Worm (Caenorhabditis elegans) whole organism, L2 larva: ENCODE results near the gene H28G03.2.

Experiments used
- lin-11 ChIP-seq: fragments of 150-350 bp; sonication (generic microtip); optimal IDR thresholded peaks from 2 replicates; lab custom pipeline; 2014; ENCODE audit warnings: missing biosample characterization, missing genetic modification characterization, inconsistent platforms, mixed read lengths
- lin-13 ChIP-seq: fragments of 150-350 bp; optimal IDR thresholded peaks from 2 replicates; lab custom pipeline; 2014; ENCODE audit warnings: missing biosample characterization, missing genetic modification reagents, missing genetic modification characterization
- lin-39 ChIP-seq: fragments of 150-350 bp; optimal IDR thresholded peaks from 2 replicates; lab custom pipeline; 2014; ENCODE audit warnings: missing biosample characterization, missing genetic modification reagents, missing genetic modification characterization
- nhr-237 ChIP-seq: fragments of 150-350 bp; optimal IDR thresholded peaks from 2 replicates; lab custom pipeline; 2014; ENCODE audit warnings: missing biosample characterization, missing genetic modification characterization
- nhr-77 ChIP-seq: fragments of 150-350 bp; optimal IDR thresholded peaks from 2 replicates; lab custom pipeline; 2014; ENCODE audit warnings: missing biosample characterization, missing genetic modification characterization
- peb-1 ChIP-seq: fragments of 150-350 bp; optimal IDR thresholded peaks from 2 replicates; lab custom pipeline; 2014; ENCODE audit warnings: missing biosample characterization, missing genetic modification characterization
- unc-39 ChIP-seq: fragments of 150-350 bp; optimal IDR thresholded peaks from 2 replicates; lab custom pipeline; 2014; ENCODE audit warnings: missing biosample characterization, missing genetic modification characterization
- unc-55 ChIP-seq: fragments of 150-350 bp; sonication (generic microtip); optimal IDR thresholded peaks from 3 replicates; lab custom pipeline; 2014; ENCODE audit warnings: missing biosample characterization, missing genetic modification reagents, missing genetic modification characterization
- unc-62 ChIP-seq: fragments of 150-350 bp; optimal IDR thresholded peaks from 2 replicates; lab custom pipeline; 2014; ENCODE audit warnings: missing biosample characterization, missing genetic modification reagents, missing genetic modification characterization
- zag-1 ChIP-seq: fragments of 150-350 bp; optimal IDR thresholded peaks from 2 replicates; lab custom pipeline; 2014; ENCODE audit warnings: missing biosample characterization, missing genetic modification characterization
- ztf-4 ChIP-seq: fragments of 150-350 bp; optimal IDR thresholded peaks from 2 replicates; lab custom pipeline; 2014; ENCODE audit warnings: missing biosample characterization, missing genetic modification characterization

ce11 chrX:5207819-5208218, 2.3 kb downstream of the H28G03.2 start:
- TF ChIP-seq lin-11: no peak
- TF ChIP-seq lin-39 (tag; lab: Kevin White, UChicago): no peak
- no peak for TF ChIP-seq nhr-77
- TF ChIP-seq unc-39 (tag; lab: Kevin White, UChicago): no peak
- TF ChIP-seq zag-1 (tag; lab: Kevin White, UChicago): no peak
- TF ChIP-seq unc-55 (GFP tag; lab: Kevin White, UChicago): no peak
- no peak for TF ChIP-seq ztf-4 (tag; lab: Kevin White, UChicago)
- no peak for TF ChIP-seq unc-62 (GFP tag; lab: Kevin White, UChicago)
- TF ChIP-seq peb-1: no peak
- TF ChIP-seq nhr-237 (tag; lab: Kevin White, UChicago): no peak
- no peak for TF ChIP-seq lin-13
